Fruit fly (Drosophila melanogaster) whole organism, wandering third instar larva: ENCODE data around the gene Fit1.

Experiments used
- Mio ChIP-seq: sonication (Bioruptor generic); optimal IDR thresholded peaks from 2 replicates; lab custom pipeline; 2016; ENCODE audit warnings: missing biosample characterization, missing genetic modification characterization
- Myc ChIP-seq: fragments of >200 bp; optimal IDR thresholded peaks from 2 replicates; lab custom pipeline; 2017
- Rel ChIP-seq, 2 experiments: fragments of 200-800 bp; sonication (Bioruptor generic) in 1 of 2; optimal IDR thresholded peaks; 2 replicates in 1 of 2; 3 replicates in 1 of 2; lab custom pipeline; 2016 to 2019; ENCODE audit warnings: mild to moderate bottlenecking in 2 of 2, missing biosample characterization in 2 of 2, missing genetic modification characterization in 2 of 2, moderate library complexity in 1 of 2
- br ChIP-seq: fragments of 200-800 bp; sonication (Bioruptor generic); optimal IDR thresholded peaks from 2 replicates; lab custom pipeline; 2016; ENCODE audit warnings: missing biosample characterization, missing genetic modification characterization
- ey ChIP-seq: fragments of 200-800 bp; sonication (Bioruptor generic); optimal IDR thresholded peaks from 2 replicates; lab custom pipeline; 2016; ENCODE audit warnings: missing biosample characterization, missing genetic modification characterization
- foxo ChIP-seq, 2 experiments: fragments of 200-800 bp; sonication (Bioruptor generic); optimal IDR thresholded peaks; 2 replicates in 1 of 2; 3 replicates in 1 of 2; lab custom pipeline; 2016 to 2017; ENCODE audit warnings: missing biosample characterization in 2 of 2, missing genetic modification characterization in 2 of 2
- fru ChIP-seq: fragments of 200-800 bp; sonication (Bioruptor generic); optimal IDR thresholded peaks from 3 replicates; lab custom pipeline; 2016; ENCODE audit warnings: missing biosample characterization, mild to moderate bottlenecking, missing genetic modification characterization
- h ChIP-seq: fragments of 200-800 bp; sonication (Bioruptor generic); optimal IDR thresholded peaks from 3 replicates; lab custom pipeline; 2016; ENCODE audit warnings: missing biosample characterization, mild to moderate bottlenecking, missing genetic modification characterization
- lola ChIP-seq: fragments of >200 bp; optimal IDR thresholded peaks from 2 replicates; lab custom pipeline; 2017; ENCODE audit warnings: missing biosample characterization, missing genetic modification characterization
- sage ChIP-seq: fragments of 200-800 bp; sonication (Bioruptor generic); optimal IDR thresholded peaks from 2 replicates; lab custom pipeline; 2016; ENCODE audit warnings: missing biosample characterization, mild to moderate bottlenecking, missing genetic modification characterization
- woc ChIP-seq: sonication (Bioruptor generic); optimal IDR thresholded peaks from 2 replicates; lab custom pipeline; 2016; ENCODE audit warnings: missing biosample characterization, mild to moderate bottlenecking, missing genetic modification characterization

DNA sequence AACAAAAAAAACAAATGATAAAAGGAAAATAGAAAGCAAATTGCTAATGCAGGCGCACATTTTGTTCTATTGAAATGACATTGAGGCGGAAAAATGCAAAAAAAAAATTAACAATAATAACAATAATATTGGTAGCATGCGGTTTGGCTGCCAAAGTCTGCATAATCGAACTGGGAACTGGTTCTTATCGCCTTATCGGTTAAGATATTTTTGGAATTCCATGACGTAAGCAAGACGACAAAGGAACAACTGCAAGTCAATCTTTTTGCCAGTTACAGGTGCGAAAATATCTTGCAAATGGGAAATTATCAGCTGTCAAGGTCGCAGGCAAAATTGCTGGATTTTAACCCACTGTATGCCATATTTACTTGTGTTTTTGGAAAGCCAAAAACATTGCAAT is 29.2 kb downstream of the Fit1 start:
- TF ChIP-seq Mio (no peak), Myc (lab: Kevin White, UChicago) (no peak), Rel (GFP tag; optimal IDR thresholded peaks at IDR 0.05; lab: Kevin White, UChicago) (no peak), Rel (tag; optimal IDR thresholded peaks at IDR 0.05; lab: Kevin White, UChicago) (no peak), foxo (GFP tag; optimal IDR thresholded peaks at IDR 0.05; lab: Kevin White, UChicago) (no peak), lola (no peak), fru (GFP tag; lab: Kevin White, UChicago) (no peak), sage (no peak), h (GFP tag; lab: Kevin White, UChicago) (no peak), br (GFP tag; lab: Kevin White, UChicago) (no peak), ey (GFP tag; lab: Kevin White, UChicago) (no peak), woc (GFP tag; lab: Kevin White, UChicago) (no peak)
